Fruit fly (Drosophila melanogaster) whole organism, embryonic: ENCODE results near the gene CG13843.

ENCODE experiments used
- Abd-B ChIP-seq: fragments of 200-800 bp; sonication (Bioruptor generic); optimal IDR thresholded peaks from 2 replicates; lab custom pipeline; 2018; ENCODE audit warnings: missing biosample characterization, mild to moderate bottlenecking, missing genetic modification characterization, moderate library complexity
- Atf3 ChIP-seq: fragments of 200-800 bp; sonication (Bioruptor generic); optimal IDR thresholded peaks from 3 replicates; lab custom pipeline; 2016; ENCODE audit warnings: missing biosample characterization, missing genetic modification characterization
- CG10209 ChIP-seq: fragments of 200-800 bp; sonication (Bioruptor generic); optimal IDR thresholded peaks from 3 replicates; lab custom pipeline; 2017; ENCODE audit warnings: missing biosample characterization, mild to moderate bottlenecking, missing genetic modification characterization, missing genetic modification reagents
- CG10431 ChIP-seq: fragments of 200-800 bp; sonication (Bioruptor generic); optimal IDR thresholded peaks from 3 replicates; lab custom pipeline; 2018; ENCODE audit warnings: missing biosample characterization, mild to moderate bottlenecking, missing genetic modification characterization
- CG12942 ChIP-seq: fragments of 200-800 bp; sonication (Bioruptor generic); optimal IDR thresholded peaks from 3 replicates; lab custom pipeline; 2016; ENCODE audit warnings: missing biosample characterization, missing genetic modification characterization
- CG13894 ChIP-seq: fragments of 200-800 bp; sonication (Bioruptor generic); optimal IDR thresholded peaks from 3 replicates; lab custom pipeline; 2018; ENCODE audit warnings: missing biosample characterization, mild to moderate bottlenecking, missing genetic modification characterization, moderate library complexity
- CG14860 ChIP-seq: fragments of 200-800 bp; sonication (Bioruptor generic); IDR thresholded peaks from 3 replicates; pipeline ENCODE4 v1.3.6; 2022; ENCODE audit warnings: missing biosample characterization, missing genetic modification characterization; ENCODE audit not compliant: partially characterized antibody
- CG1647 ChIP-seq: fragments of 200-800 bp; sonication (Bioruptor generic); optimal IDR thresholded peaks from 3 replicates; lab custom pipeline; 2016; ENCODE audit warnings: missing biosample characterization, missing genetic modification characterization
- CG17802 ChIP-seq: fragments of 200-800 bp; sonication (Bioruptor generic); optimal IDR thresholded peaks from 2 replicates; lab custom pipeline; 2018; ENCODE audit warnings: missing biosample characterization, mild to moderate bottlenecking, missing genetic modification characterization, moderate library complexity
- CG1832 ChIP-seq: fragments of 200-800 bp; sonication (Bioruptor generic); optimal IDR thresholded peaks from 2 replicates; lab custom pipeline; 2017; ENCODE audit warnings: missing biosample characterization, mild to moderate bottlenecking, missing genetic modification characterization, inconsistent platforms
- CG18599 ChIP-seq: fragments of 200-800 bp; sonication (Bioruptor generic); optimal IDR thresholded peaks from 3 replicates; lab custom pipeline; 2017; ENCODE audit warnings: missing biosample characterization, missing genetic modification characterization, mild to moderate bottlenecking, moderate library complexity, missing genetic modification reagents
- CG18764 ChIP-seq: fragments of 200-800 bp; sonication (Bioruptor generic); optimal IDR thresholded peaks from 3 replicates; lab custom pipeline; 2016; ENCODE audit warnings: missing biosample characterization, missing genetic modification characterization
- CG3065 ChIP-seq: fragments of 200-800 bp; sonication (Bioruptor generic); optimal IDR thresholded peaks from 2 replicates; lab custom pipeline; 2016; ENCODE audit warnings: missing biosample characterization, missing genetic modification characterization
- CG3995 ChIP-seq: fragments of 200-800 bp; sonication (Bioruptor generic); optimal IDR thresholded peaks from 3 replicates; lab custom pipeline; 2016; ENCODE audit warnings: missing biosample characterization, missing genetic modification characterization
- CG42726 ChIP-seq: fragments of 200-800 bp; sonication (Bioruptor generic); IDR thresholded peaks from 2 replicates; pipeline ENCODE4 v1.3.6; 2022; ENCODE audit warnings: missing biosample characterization, missing genetic modification characterization; ENCODE audit not compliant: partially characterized antibody
- CG4404 ChIP-seq: fragments of 200-800 bp; sonication (Bioruptor generic); IDR thresholded peaks from 2 replicates; pipeline ENCODE4 v1.3.6; 2022; ENCODE audit warnings: missing biosample characterization, missing genetic modification characterization
- CG5180 ChIP-seq: fragments of 200-800 bp; sonication (Bioruptor generic); optimal IDR thresholded peaks from 3 replicates; lab custom pipeline; 2017; ENCODE audit warnings: missing biosample characterization, missing genetic modification characterization, mild to moderate bottlenecking, moderate library complexity, missing genetic modification reagents
- CG6765 ChIP-seq: fragments of 200-800 bp; sonication (Bioruptor generic); optimal IDR thresholded peaks from 3 replicates; lab custom pipeline; 2017; ENCODE audit warnings: missing biosample characterization, mild to moderate bottlenecking, missing genetic modification characterization
- CG7963 ChIP-seq: fragments of 200-800 bp; sonication (Bioruptor generic); IDR thresholded peaks from 3 replicates; pipeline ENCODE4 v1.3.6; 2022; ENCODE audit warnings: missing biosample characterization, missing genetic modification characterization; ENCODE audit not compliant: partially characterized antibody
- CG9876 ChIP-seq: fragments of 200-800 bp; sonication (Bioruptor generic); optimal IDR thresholded peaks from 2 replicates; lab custom pipeline; 2016; ENCODE audit warnings: missing biosample characterization, missing genetic modification characterization
- Dref ChIP-seq: fragments of 200-800 bp; sonication (Bioruptor generic); IDR thresholded peaks from 2 replicates; pipeline ENCODE4 v1.3.6; 2022; ENCODE audit warnings: missing biosample characterization, missing genetic modification characterization
- Ets65A ChIP-seq: fragments of 200-800 bp; sonication (Bioruptor generic); peaks from one replicate; lab custom pipeline; 2016; ENCODE audit warnings: missing biosample characterization, missing genetic modification characterization
- Fer2 ChIP-seq: fragments of 200-800 bp; sonication (Bioruptor generic); optimal IDR thresholded peaks from 2 replicates; lab custom pipeline; 2018; ENCODE audit warnings: missing biosample characterization, mild to moderate bottlenecking, missing genetic modification characterization, moderate library complexity
- HmgZ ChIP-seq: fragments of 200-800 bp; sonication (Bioruptor generic); optimal IDR thresholded peaks from 2 replicates; lab custom pipeline; 2018; ENCODE audit warnings: missing biosample characterization, mild to moderate bottlenecking, missing genetic modification characterization
- Hr3 ChIP-seq: fragments of 200-800 bp; sonication (Bioruptor generic); optimal IDR thresholded peaks from 3 replicates; lab custom pipeline; 2016; ENCODE audit warnings: missing biosample characterization, missing genetic modification characterization
- NFAT ChIP-seq: fragments of 200-800 bp; sonication (Bioruptor generic); IDR thresholded peaks from 2 replicates; pipeline ENCODE4 v1.3.6; 2022; ENCODE audit warnings: missing biosample characterization, missing genetic modification characterization
- Optix ChIP-seq: fragments of 200-800 bp; sonication (Bioruptor generic); IDR thresholded peaks from 3 replicates; pipeline ENCODE4 v1.3.6; 2022; ENCODE audit warnings: missing biosample characterization, missing genetic modification characterization
- Pdp1 ChIP-seq, 2 experiments: fragments of 200-800 bp; sonication (Bioruptor generic); optimal IDR thresholded peaks; 3 replicates each; lab custom pipeline; 2016; ENCODE audit warnings: missing biosample characterization in 2 of 2, missing genetic modification characterization in 2 of 2, mild to moderate bottlenecking in 1 of 2, moderate library complexity in 1 of 2
- Scr ChIP-seq: fragments of 200-800 bp; sonication (Bioruptor generic); IDR thresholded peaks from 2 replicates; pipeline ENCODE4 v1.3.6; 2022; ENCODE audit warnings: missing biosample characterization, missing genetic modification characterization; ENCODE audit not compliant: partially characterized antibody
- YL-1 ChIP-seq: fragments of 200-800 bp; sonication (Bioruptor generic); optimal IDR thresholded peaks from 3 replicates; lab custom pipeline; 2017; ENCODE audit warnings: missing biosample characterization, mild to moderate bottlenecking, missing genetic modification characterization
- bbx ChIP-seq: fragments of 200-800 bp; sonication (Bioruptor generic); IDR thresholded peaks from 2 replicates; pipeline ENCODE4 v1.3.6; 2022; ENCODE audit warnings: missing biosample characterization, missing genetic modification characterization; ENCODE audit not compliant: partially characterized antibody
- chinmo ChIP-seq: fragments of 200-800 bp; sonication (Bioruptor generic); IDR thresholded peaks from 4 replicates; pipeline ENCODE4 v1.3.6; 2022; ENCODE audit warnings: missing biosample characterization, missing genetic modification characterization; ENCODE audit not compliant: partially characterized antibody
- danr ChIP-seq: fragments of 200-800 bp; sonication (Bioruptor generic); IDR thresholded peaks from 2 replicates; pipeline ENCODE4 v1.3.6; 2022; ENCODE audit warnings: missing biosample characterization, missing genetic modification characterization
- fd96Cb ChIP-seq: fragments of 200-800 bp; sonication (Bioruptor generic); optimal IDR thresholded peaks from 2 replicates; lab custom pipeline; 2018; ENCODE audit warnings: missing biosample characterization, mild to moderate bottlenecking, missing genetic modification characterization, moderate library complexity
- gem ChIP-seq: fragments of 200-800 bp; sonication (Bioruptor generic); optimal IDR thresholded peaks from 2 replicates; lab custom pipeline; 2019; ENCODE audit warnings: missing biosample characterization, mild to moderate bottlenecking, missing genetic modification characterization, moderate library complexity
- gfzf ChIP-seq: fragments of 200-800 bp; sonication (Bioruptor generic); optimal IDR thresholded peaks from 2 replicates; lab custom pipeline; 2016; ENCODE audit warnings: missing biosample characterization, mild to moderate bottlenecking, missing genetic modification characterization, moderate library complexity
- hbn ChIP-seq: fragments of 200-800 bp; sonication (Bioruptor generic); IDR thresholded peaks from 2 replicates; pipeline ENCODE4 v1.3.6; 2022; ENCODE audit warnings: missing biosample characterization, missing genetic modification characterization; ENCODE audit not compliant: partially characterized antibody
- hkb ChIP-seq, 2 experiments: fragments of 200-800 bp in 1 of 2; fragments of >200 bp in 1 of 2; sonication (Bioruptor generic) in 1 of 2; IDR thresholded peaks in 1 of 2; optimal IDR thresholded peaks in 1 of 2; 2 replicates each; pipeline versions ENCODE4 v1.3.6 to Lab custom; 2017 to 2022; ENCODE audit warnings: missing biosample characterization in 1 of 2, missing genetic modification characterization in 1 of 2
- jing ChIP-seq: fragments of 200-800 bp; sonication (Bioruptor generic); optimal IDR thresholded peaks from 2 replicates; lab custom pipeline; 2018; ENCODE audit warnings: missing biosample characterization, mild to moderate bottlenecking, missing genetic modification characterization
- kni ChIP-seq: fragments of 200-800 bp; sonication (Bioruptor generic); optimal IDR thresholded peaks from 3 replicates; lab custom pipeline; 2017; ENCODE audit warnings: mild to moderate bottlenecking, missing biosample characterization, missing genetic modification reagents, missing genetic modification characterization
- mld ChIP-seq: fragments of 200-800 bp; sonication (Bioruptor generic); IDR thresholded peaks from 3 replicates; pipeline ENCODE4 v1.3.6; 2022; ENCODE audit warnings: missing biosample characterization, missing genetic modification characterization; ENCODE audit not compliant: partially characterized antibody
- nmo ChIP-seq: fragments of 200-800 bp; sonication (Bioruptor generic); optimal IDR thresholded peaks from 2 replicates; lab custom pipeline; 2018; ENCODE audit warnings: missing biosample characterization, mild to moderate bottlenecking, missing genetic modification characterization, moderate library complexity
- odd ChIP-seq: fragments of 200-800 bp; sonication (Bioruptor generic); optimal IDR thresholded peaks from 2 replicates; lab custom pipeline; 2017; ENCODE audit warnings: missing biosample characterization, mild to moderate bottlenecking, missing genetic modification characterization
- phol ChIP-seq: fragments of 200-800 bp; sonication (Bioruptor generic); optimal IDR thresholded peaks from 3 replicates; lab custom pipeline; 2018; ENCODE audit warnings: missing biosample characterization, mild to moderate bottlenecking, missing genetic modification characterization, moderate library complexity
- slou ChIP-seq: fragments of 200-800 bp; sonication (Bioruptor generic); optimal IDR thresholded peaks from 3 replicates; lab custom pipeline; 2016; ENCODE audit warnings: missing biosample characterization, missing genetic modification characterization
- stwl ChIP-seq: fragments of 200-800 bp; sonication (Bioruptor generic); optimal IDR thresholded peaks from 3 replicates; lab custom pipeline; 2018; ENCODE audit warnings: missing biosample characterization, mild to moderate bottlenecking, missing genetic modification characterization, moderate library complexity
- vnd ChIP-seq: fragments of 200-800 bp; sonication (Bioruptor generic); IDR thresholded peaks from 3 replicates; pipeline ENCODE4 v1.3.6; 2022; ENCODE audit warnings: missing biosample characterization, missing genetic modification characterization; ENCODE audit not compliant: partially characterized antibody
- wek ChIP-seq: fragments of 200-800 bp; sonication (Bioruptor generic); optimal IDR thresholded peaks from 3 replicates; lab custom pipeline; 2018; ENCODE audit warnings: missing biosample characterization, mild to moderate bottlenecking, missing genetic modification characterization, moderate library complexity
- zen ChIP-seq: fragments of 200-800 bp; sonication (Bioruptor generic); optimal IDR thresholded peaks from 3 replicates; lab custom pipeline; 2018; ENCODE audit warnings: missing biosample characterization, mild to moderate bottlenecking, missing genetic modification characterization, moderate library complexity

The CG13843 gene

dm6 chr3R:22580546-22580945, 28.7 kb upstream of the CG13843 start, which contains the start of gene CSN6 (continued):
- TF ChIP-seq Scr (GFP tag; lab: Robert Waterston, UW) (peak; percentile 82), mld (GFP tag; lab: Robert Waterston, UW) (peak; percentile 75), gem (tag; lab: Kevin White, UChicago) (no peak), slou (no peak), CG12942 (GFP tag; lab: Kevin White, UChicago) (no peak), CG10431 (GFP tag; lab: Kevin White, UChicago) (no peak), odd (no peak), YL-1 (no peak), CG9876 (GFP tag; lab: Kevin White, UChicago) (no peak), CG14860 (GFP tag; lab: Robert Waterston, UW) (peak; percentile 78), CG4404 (no peak), danr (GFP tag; lab: Robert Waterston, UW) (no peak), Atf3 (GFP tag; lab: Kevin White, UChicago) (no peak), HmgZ (peak; percentile 69), phol (tag; lab: Kevin White, UChicago) (peak; percentile 56), fd96Cb (tag; lab: Kevin White, UChicago) (no peak), zen (tag; lab: Kevin White, UChicago) (peak; percentile 27), bbx (peak; percentile 84), CG18599 (no peak), vnd (peak; percentile 81), hbn (GFP tag; lab: Robert Waterston, UW) (peak; percentile 69), wek (GFP tag; lab: Kevin White, UChicago) (no peak), chinmo (peak; percentile 75; the same call in 1 of the 4 replicates), Fer2 (tag; lab: Kevin White, UChicago) (no peak), CG10209 (GFP tag; lab: Kevin White, UChicago) (no peak), Optix (no peak), CG3995 (peak; percentile 15), CG1832 (GFP tag; lab: Kevin White, UChicago) (no peak), Pdp1 (GFP tag; optimal IDR thresholded peaks at IDR 0.05; lab: Kevin White, UChicago) (peak in 1 of 2 experiments; percentile 66), CG1647 (GFP tag; lab: Kevin White, UChicago) (no peak), CG17802 (no peak), hkb (optimal IDR thresholded peaks at IDR 0.05; lab: Kevin White, UChicago) (peak; percentile 29), hkb (GFP tag; IDR thresholded peaks at IDR 0.05; lab: Robert Waterston, UW) (no peak), CG42726 (peak; percentile 92), Hr3 (GFP tag; lab: Kevin White, UChicago) (no peak), kni (GFP tag; lab: Kevin White, UChicago) (no peak), NFAT (GFP tag; lab: Robert Waterston, UW) (no peak), CG3065 (GFP tag; lab: Kevin White, UChicago) (no peak), stwl (tag; lab: Kevin White, UChicago) (peak; percentile 89), CG18764 (no peak), Abd-B (GFP tag; lab: Kevin White, UChicago) (peak; percentile 41), CG13894 (tag; lab: Kevin White, UChicago) (peak; percentile 67), CG6765 (GFP tag; lab: Kevin White, UChicago) (no peak), gfzf (GFP tag; lab: Kevin White, UChicago) (peak; percentile 72), Ets65A (GFP tag; lab: Kevin White, UChicago) (peak; percentile 91), jing (GFP tag; lab: Kevin White, UChicago) (no peak), nmo (peak; percentile 27), CG5180 (GFP tag; lab: Kevin White, UChicago) (no peak), CG7963 (GFP tag; lab: Robert Waterston, UW) (peak; percentile 79), Dref (peak; percentile 93)
